Fruit fly (Drosophila melanogaster): Measurements from ENCODE around the gene AP-1gamma.

AP-1gamma gene

dm6 chrX:9129436-9129835 is 20.9 kb downstream of the AP-1gamma start (continued):
- TF ChIP-seq Fer2 (tag; optimal IDR thresholded peaks at IDR 0.05) (no peak), NFAT (GFP tag; IDR thresholded peaks at IDR 0.05) (no peak), CG1647 (GFP tag; optimal IDR thresholded peaks at IDR 0.05) (no peak), CG4707 (GFP tag; optimal IDR thresholded peaks at IDR 0.05) (no peak), CG18619 (GFP tag; optimal IDR thresholded peaks at IDR 0.05) (no peak), bigmax (GFP tag; optimal IDR thresholded peaks at IDR 0.05) (no peak), CG4730 (GFP tag; IDR thresholded peaks at IDR 0.05) (no peak), CG12942 (GFP tag; optimal IDR thresholded peaks at IDR 0.05) (no peak), zen (tag; optimal IDR thresholded peaks at IDR 0.05) (peak; percentile 42), unpg (GFP tag; optimal IDR thresholded peaks at IDR 0.05) (no peak), disco-r (GFP tag; optimal IDR thresholded peaks at IDR 0.05) (no peak), Trl (optimal IDR thresholded peaks at IDR 0.05) (no peak), Trl (GFP tag; optimal IDR thresholded peaks at IDR 0.05) (no peak), pita (GFP tag; optimal IDR thresholded peaks at IDR 0.05) (no peak), vvl (GFP tag; IDR thresholded peaks at IDR 0.05) (no peak), Vsx1 (GFP tag; optimal IDR thresholded peaks at IDR 0.05) (no peak), abd-A (tag; optimal IDR thresholded peaks at IDR 0.05) (no peak), Nf-YA (GFP tag; IDR thresholded peaks at IDR 0.05) (no peak), tgo (GFP tag; IDR thresholded peaks at IDR 0.05) (no peak), Bteb2 (GFP tag; optimal IDR thresholded peaks at IDR 0.05) (no peak), CG15601 (tag; optimal IDR thresholded peaks at IDR 0.05) (no peak), fd102C (GFP tag; optimal IDR thresholded peaks at IDR 0.05) (no peak), tll (GFP tag; optimal IDR thresholded peaks at IDR 0.05) (peak in 1 of 2 experiments; percentile 81), twi (tag; optimal IDR thresholded peaks at IDR 0.05) (peak; percentile 68), dmrt11E (tag; optimal IDR thresholded peaks at IDR 0.05) (no peak), prd (optimal IDR thresholded peaks at IDR 0.05) (no peak), prd (GFP tag; IDR thresholded peaks at IDR 0.05) (no peak), CG6272 (GFP tag; IDR thresholded peaks at IDR 0.05) (no peak), CG9876 (GFP tag; optimal IDR thresholded peaks at IDR 0.05) (no peak), CG11560 (tag; IDR thresholded peaks at IDR 0.05) (no peak), ranshi (GFP tag; IDR thresholded peaks at IDR 0.05) (no peak), eve (GFP tag; optimal IDR thresholded peaks at IDR 0.05) (peak in 1 of 2 experiments; percentile 50), so (GFP tag; IDR thresholded peaks at IDR 0.05) (no peak), CG10366 (GFP tag; IDR thresholded peaks at IDR 0.05) (no peak), wor (GFP tag; IDR thresholded peaks at IDR 0.05) (no peak), Fer3 (tag; optimal IDR thresholded peaks at IDR 0.05) (no peak), CG10565 (GFP tag; optimal IDR thresholded peaks at IDR 0.05) (no peak), CG9932 (GFP tag; IDR thresholded peaks at IDR 0.05) (no peak), gem (tag; optimal IDR thresholded peaks at IDR 0.05) (peak; percentile 9), CG2199 (GFP tag; IDR thresholded peaks at IDR 0.05) (0 out of 3 replicates have a peak, but pooled peaks have one; percentile 22)

dm6 chrX:9130243-9130642 is 21.8 kb downstream of the AP-1gamma start:
- TF ChIP-seq unpg (GFP tag; optimal IDR thresholded peaks at IDR 0.05) (no peak), Six4 (GFP tag; optimal IDR thresholded peaks at IDR 0.05) (no peak), CG7963 (GFP tag; IDR thresholded peaks at IDR 0.05; ENCODE audit: partially characterized antibody) (no peak), CG5180 (GFP tag; optimal IDR thresholded peaks at IDR 0.05) (peak; percentile 53), CG1832 (GFP tag; optimal IDR thresholded peaks at IDR 0.05) (no peak), inv (GFP tag; IDR thresholded peaks at IDR 0.05; ENCODE audit: partially characterized antibody) (no peak), chn (GFP tag; optimal IDR thresholded peaks at IDR 0.05) (no peak), CG9215 (GFP tag; IDR thresholded peaks at IDR 0.05) (no peak), abd-A (tag; optimal IDR thresholded peaks at IDR 0.05) (peak; percentile 11), zen2 (GFP tag; IDR thresholded peaks at IDR 0.05; ENCODE audit: partially characterized antibody) (no peak), pum (GFP tag; optimal IDR thresholded peaks at IDR 0.05) (no peak), odd (GFP tag; optimal IDR thresholded peaks at IDR 0.05) (no peak), Med (GFP tag) (peak; percentile 14), kni (GFP tag; optimal IDR thresholded peaks at IDR 0.05) (peak; percentile 11), Atf3 (GFP tag; optimal IDR thresholded peaks at IDR 0.05) (no peak), Optix (GFP tag; IDR thresholded peaks at IDR 0.05) (no peak)
